Fruit fly (Drosophila melanogaster) whole organism, embryonic: ENCODE measurements around the gene KdelR.

ENCODE experiments used
- Aef1 ChIP-seq: fragments of 200-800 bp; sonication (Bioruptor generic); IDR thresholded peaks from 3 replicates; pipeline ENCODE4 v1.3.6; 2022; ENCODE audit warnings: missing biosample characterization, missing genetic modification characterization
- Blimp-1 ChIP-seq: fragments of 200-800 bp; sonication (Bioruptor generic); optimal IDR thresholded peaks from 3 replicates; lab custom pipeline; 2018; ENCODE audit warnings: missing biosample characterization, missing genetic modification characterization, mild to moderate bottlenecking, moderate library complexity, missing genetic modification reagents
- CG10366 ChIP-seq: fragments of 200-800 bp; sonication (Bioruptor generic); IDR thresholded peaks from 2 replicates; pipeline ENCODE4 v1.3.6; 2022; ENCODE audit warnings: missing biosample characterization, missing genetic modification characterization
- CG10979 ChIP-seq: fragments of 200-800 bp; sonication (Bioruptor generic); optimal IDR thresholded peaks from 2 replicates; lab custom pipeline; 2018; ENCODE audit warnings: missing biosample characterization, mild to moderate bottlenecking, missing genetic modification characterization, moderate library complexity
- CG11696 ChIP-seq: fragments of 200-800 bp; sonication (Bioruptor generic); IDR thresholded peaks from 2 replicates; pipeline ENCODE4 v1.3.6; 2022; ENCODE audit warnings: missing biosample characterization, missing genetic modification characterization
- CG30020 ChIP-seq: fragments of 200-800 bp; optimal IDR thresholded peaks from 2 replicates; lab custom pipeline; 2019; ENCODE audit warnings: missing biosample characterization, mild to moderate bottlenecking, missing genetic modification characterization, moderate library complexity
- CG30403 ChIP-seq: fragments of 200-800 bp; sonication (Bioruptor generic); optimal IDR thresholded peaks from 3 replicates; lab custom pipeline; 2016; ENCODE audit warnings: missing biosample characterization, missing genetic modification characterization
- CG32767 ChIP-seq: fragments of 200-800 bp; sonication (Bioruptor generic); IDR thresholded peaks from 2 replicates; pipeline ENCODE4 v1.3.6; 2022; ENCODE audit warnings: missing biosample characterization, missing genetic modification characterization
- CG34224 ChIP-seq: fragments of 200-800 bp; sonication (Bioruptor generic); IDR thresholded peaks from 3 replicates; pipeline ENCODE4 v1.3.6; 2022; ENCODE audit warnings: missing biosample characterization, missing genetic modification characterization; ENCODE audit not compliant: partially characterized antibody
- CG6175 ChIP-seq: fragments of 200-800 bp; sonication (Bioruptor generic); IDR thresholded peaks from 3 replicates; pipeline ENCODE4 v1.3.6; 2022; ENCODE audit warnings: missing biosample characterization, missing genetic modification characterization
- CG6654 ChIP-seq: fragments of 200-800 bp; sonication (Bioruptor generic); optimal IDR thresholded peaks from 2 replicates; lab custom pipeline; 2017; ENCODE audit warnings: missing biosample characterization, mild to moderate bottlenecking, missing genetic modification characterization
- CG9609 ChIP-seq: fragments of 200-800 bp; sonication (Bioruptor generic); optimal IDR thresholded peaks from 3 replicates; lab custom pipeline; 2016; ENCODE audit warnings: missing biosample characterization, missing genetic modification characterization
- CTCF ChIP-seq: fragments of 200-800 bp; sonication (Bioruptor generic); optimal IDR thresholded peaks from 2 replicates; lab custom pipeline; 2017; ENCODE audit warnings: missing biosample characterization, mild to moderate bottlenecking, missing genetic modification characterization, moderate library complexity
- Camta ChIP-seq: fragments of 200-800 bp; sonication (Bioruptor generic); optimal IDR thresholded peaks from 2 replicates; lab custom pipeline; 2016; ENCODE audit warnings: missing biosample characterization, missing genetic modification characterization
- D ChIP-seq, 2 experiments: fragments of 200-800 bp in 1 of 2; fragments of >200 bp in 1 of 2; sonication (Bioruptor generic) in 1 of 2; optimal IDR thresholded peaks; 2 replicates in 1 of 2; 3 replicates in 1 of 2; lab custom pipeline; 2017; ENCODE audit warnings: mild to moderate bottlenecking in 1 of 2, missing biosample characterization in 1 of 2, missing genetic modification characterization in 1 of 2, missing genetic modification reagents in 1 of 2
- Doc2 ChIP-seq: fragments of 200-800 bp; sonication (Bioruptor generic); IDR thresholded peaks from 2 replicates; pipeline ENCODE4 v1.3.6; 2022; ENCODE audit warnings: missing biosample characterization, missing genetic modification characterization
- Dp ChIP-seq: fragments of 200-800 bp; sonication (Bioruptor generic); optimal IDR thresholded peaks from 2 replicates; lab custom pipeline; 2018; ENCODE audit warnings: missing biosample characterization, mild to moderate bottlenecking, missing genetic modification characterization, moderate library complexity
- Fer1 ChIP-seq: fragments of 200-800 bp; sonication (Bioruptor generic); optimal IDR thresholded peaks from 2 replicates; lab custom pipeline; 2017; ENCODE audit warnings: missing biosample characterization, mild to moderate bottlenecking, missing genetic modification characterization
- Fer3 ChIP-seq: fragments of 200-800 bp; sonication (Bioruptor generic); optimal IDR thresholded peaks from 2 replicates; lab custom pipeline; 2018; ENCODE audit warnings: missing biosample characterization, mild to moderate bottlenecking, missing genetic modification characterization, moderate library complexity
- H15 ChIP-seq: fragments of 200-800 bp; sonication (Bioruptor generic); IDR thresholded peaks from 3 replicates; pipeline ENCODE4 v1.3.6; 2022; ENCODE audit warnings: missing biosample characterization, missing genetic modification characterization
- Lpt ChIP-seq: fragments of >200 bp; optimal IDR thresholded peaks from 2 replicates; lab custom pipeline; 2018; ENCODE audit warnings: missing biosample characterization, missing genetic modification characterization
- MBD-R2 ChIP-seq: fragments of 200-800 bp; sonication (Bioruptor generic); IDR thresholded peaks from 2 replicates; pipeline ENCODE4 v1.3.6; 2022; ENCODE audit warnings: missing biosample characterization, missing genetic modification characterization
- Mad ChIP-seq: fragments of 200-800 bp; sonication (Bioruptor generic); optimal IDR thresholded peaks from 2 replicates; lab custom pipeline; 2016; ENCODE audit warnings: missing biosample characterization, missing genetic modification characterization
- NFAT ChIP-seq: fragments of 200-800 bp; sonication (Bioruptor generic); IDR thresholded peaks from 2 replicates; pipeline ENCODE4 v1.3.6; 2022; ENCODE audit warnings: missing biosample characterization, missing genetic modification characterization
- NK7.1 ChIP-seq: fragments of 200-800 bp; sonication (Bioruptor generic); optimal IDR thresholded peaks from 3 replicates; lab custom pipeline; 2016; ENCODE audit warnings: missing biosample characterization, missing genetic modification characterization
- Nf-YB ChIP-seq: fragments of 200-800 bp; sonication (Bioruptor generic); optimal IDR thresholded peaks from 3 replicates; lab custom pipeline; 2019; ENCODE audit warnings: missing biosample characterization, mild to moderate bottlenecking, missing genetic modification characterization, moderate library complexity
- Optix ChIP-seq: fragments of 200-800 bp; sonication (Bioruptor generic); IDR thresholded peaks from 3 replicates; pipeline ENCODE4 v1.3.6; 2022; ENCODE audit warnings: missing biosample characterization, missing genetic modification characterization
- PHDP ChIP-seq: fragments of 200-800 bp; sonication (Bioruptor generic); optimal IDR thresholded peaks from 3 replicates; lab custom pipeline; 2018; ENCODE audit warnings: missing biosample characterization, mild to moderate bottlenecking, missing genetic modification characterization, moderate library complexity
- Rx ChIP-seq: fragments of 200-800 bp; sonication (Bioruptor generic); IDR thresholded peaks from 2 replicates; pipeline ENCODE4 v1.3.6; 2022; ENCODE audit warnings: missing biosample characterization, missing genetic modification characterization
- Scr ChIP-seq: fragments of 200-800 bp; sonication (Bioruptor generic); IDR thresholded peaks from 2 replicates; pipeline ENCODE4 v1.3.6; 2022; ENCODE audit warnings: missing biosample characterization, missing genetic modification characterization; ENCODE audit not compliant: partially characterized antibody
- Side ChIP-seq: fragments of 200-800 bp; sonication (Bioruptor generic); optimal IDR thresholded peaks from 2 replicates; lab custom pipeline; 2016; ENCODE audit warnings: missing biosample characterization, missing genetic modification characterization
- Sox102F ChIP-seq: fragments of 200-800 bp; sonication (Bioruptor generic); optimal IDR thresholded peaks from 2 replicates; lab custom pipeline; 2018; ENCODE audit warnings: missing biosample characterization, mild to moderate bottlenecking, missing genetic modification characterization, moderate library complexity
- Spps ChIP-seq: fragments of 200-800 bp; sonication (Bioruptor generic); optimal IDR thresholded peaks from 2 replicates; lab custom pipeline; 2018; ENCODE audit warnings: missing biosample characterization, mild to moderate bottlenecking, missing genetic modification characterization
- Usf ChIP-seq: fragments of 200-800 bp; sonication (Bioruptor generic); optimal IDR thresholded peaks from 2 replicates; lab custom pipeline; 2017; ENCODE audit warnings: missing genotype, missing biosample characterization, missing genetic modification characterization
- bab2 ChIP-seq: fragments of 200-800 bp; sonication (Bioruptor generic); optimal IDR thresholded peaks from 2 replicates; lab custom pipeline; 2016; ENCODE audit warnings: missing biosample characterization, missing genetic modification characterization
- crc ChIP-seq: fragments of 200-800 bp; sonication (Bioruptor generic); optimal IDR thresholded peaks from 2 replicates; lab custom pipeline; 2016; ENCODE audit warnings: missing biosample characterization, missing genetic modification characterization
- dimm ChIP-seq: fragments of 200-800 bp; sonication (Bioruptor generic); IDR thresholded peaks from 2 replicates; pipeline ENCODE4 v1.3.6; 2022; ENCODE audit warnings: missing biosample characterization, missing genetic modification characterization
- fu2 ChIP-seq: fragments of 200-800 bp; sonication (Bioruptor generic); optimal IDR thresholded peaks from 2 replicates; lab custom pipeline; 2016; ENCODE audit warnings: missing biosample characterization, missing genetic modification characterization
- gfzf ChIP-seq: fragments of 200-800 bp; sonication (Bioruptor generic); optimal IDR thresholded peaks from 2 replicates; lab custom pipeline; 2016; ENCODE audit warnings: missing biosample characterization, mild to moderate bottlenecking, missing genetic modification characterization, moderate library complexity
- h ChIP-seq: fragments of >200 bp; optimal IDR thresholded peaks from 2 replicates; lab custom pipeline; 2017
- hb ChIP-seq: fragments of 200-800 bp; sonication (Bioruptor generic); IDR thresholded peaks from 3 replicates; pipeline ENCODE4 v1.3.6; 2022; ENCODE audit warnings: missing biosample characterization, missing genetic modification characterization; ENCODE audit not compliant: partially characterized antibody
- jigr1 ChIP-seq: fragments of 200-800 bp; sonication (Bioruptor generic); IDR thresholded peaks from 3 replicates; pipeline ENCODE4 v1.3.6; 2022; ENCODE audit warnings: missing biosample characterization, missing genetic modification characterization
- luna ChIP-seq: fragments of 200-800 bp; sonication (Bioruptor generic); optimal IDR thresholded peaks from 2 replicates; lab custom pipeline; 2016; ENCODE audit warnings: missing biosample characterization, missing genetic modification characterization
- mld ChIP-seq: fragments of 200-800 bp; sonication (Bioruptor generic); IDR thresholded peaks from 3 replicates; pipeline ENCODE4 v1.3.6; 2022; ENCODE audit warnings: missing biosample characterization, missing genetic modification characterization; ENCODE audit not compliant: partially characterized antibody
- org-1 ChIP-seq: fragments of 200-800 bp; sonication (Bioruptor generic); optimal IDR thresholded peaks from 2 replicates; lab custom pipeline; 2017; ENCODE audit warnings: missing biosample characterization, missing genetic modification characterization
- otp ChIP-seq: fragments of 200-800 bp; sonication (Bioruptor generic); IDR thresholded peaks from 3 replicates; pipeline ENCODE4, ENCODE4 v1.3.6; 2022; ENCODE audit warnings: missing biosample characterization, missing genetic modification characterization
- p53 ChIP-seq: fragments of 200-800 bp; sonication (Bioruptor generic); optimal IDR thresholded peaks from 2 replicates; lab custom pipeline; 2016; ENCODE audit warnings: missing biosample characterization, missing genetic modification characterization
- psq ChIP-seq: fragments of 200-800 bp; sonication (Bioruptor generic); optimal IDR thresholded peaks from 2 replicates; lab custom pipeline; 2017; ENCODE audit warnings: missing biosample characterization, missing genetic modification characterization
- sens ChIP-seq: fragments of 200-800 bp; sonication (Bioruptor generic); peaks from one replicate; lab custom pipeline; 2016; ENCODE audit warnings: missing biosample characterization, missing genetic modification characterization
- sima ChIP-seq: fragments of 200-800 bp; sonication (Bioruptor generic); optimal IDR thresholded peaks from 2 replicates; lab custom pipeline; 2016; ENCODE audit warnings: missing biosample characterization, missing genetic modification characterization
- sisA ChIP-seq: fragments of 200-800 bp; sonication (Bioruptor generic); IDR thresholded peaks from 2 replicates; pipeline ENCODE4 v1.3.6; 2022; ENCODE audit warnings: missing biosample characterization, missing genetic modification characterization
- ttk ChIP-seq: fragments of 200-800 bp; sonication (Bioruptor generic); IDR thresholded peaks from 2 replicates; pipeline ENCODE4 v2.1.2; 2022; ENCODE audit warnings: missing biosample characterization, missing genetic modification characterization
- tx ChIP-seq: fragments of 200-800 bp; sonication (Bioruptor generic); optimal IDR thresholded peaks from 2 replicates; lab custom pipeline; 2016; ENCODE audit warnings: missing biosample characterization, missing genetic modification characterization

KdelR gene

DNA sequence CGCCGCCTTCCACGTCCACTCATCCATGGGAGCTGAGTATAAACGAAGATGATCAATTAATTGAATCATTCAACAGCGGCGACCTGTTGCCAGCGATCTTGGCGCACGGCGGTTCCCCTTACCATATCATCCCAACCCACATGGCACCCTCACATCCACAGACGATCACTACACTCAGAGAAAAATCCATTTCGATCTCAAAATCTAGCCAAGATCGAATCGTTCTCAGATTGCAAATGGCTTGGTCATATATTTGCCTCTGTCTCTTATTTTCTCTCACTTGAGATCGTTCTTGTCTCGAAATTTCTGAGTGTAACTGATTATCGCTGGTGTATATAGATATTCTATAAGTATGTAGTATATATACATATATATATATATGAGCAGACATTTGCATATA, 41.7 kb downstream of the KdelR start (continued):
- TF ChIP-seq D (optimal IDR thresholded peaks at IDR 0.05; lab: Kevin White, UChicago) (no peak), D (GFP tag; optimal IDR thresholded peaks at IDR 0.05; lab: Kevin White, UChicago) (peak; percentile 26), Dp (no peak), CG6175 (GFP tag; lab: Robert Waterston, UW) (no peak), CG10979 (peak; percentile 44), ttk (GFP tag; lab: Robert Waterston, UW) (peak; percentile 51), Rx (GFP tag; lab: Robert Waterston, UW) (0 out of 2 replicates have a peak, but pooled peaks have one; percentile 39), Scr (GFP tag; lab: Robert Waterston, UW) (no peak), hb (GFP tag; lab: Robert Waterston, UW) (no peak), PHDP (peak; percentile 59), Nf-YB (no peak), fu2 (GFP tag; lab: Kevin White, UChicago) (no peak), NK7.1 (GFP tag; lab: Kevin White, UChicago) (no peak), CG10366 (peak; percentile 40), Fer1 (GFP tag; lab: Kevin White, UChicago) (peak; percentile 63), otp (GFP tag; lab: Robert Waterston, UW) (peak; percentile 26; the same call in 1 of the 3 replicates), org-1 (GFP tag; lab: Kevin White, UChicago) (peak; percentile 20), gfzf (GFP tag; lab: Kevin White, UChicago) (no peak), CG30020 (tag; lab: Kevin White, UChicago) (no peak), CG32767 (GFP tag; lab: Robert Waterston, UW) (no peak), luna (GFP tag; lab: Kevin White, UChicago) (no peak), mld (GFP tag; lab: Robert Waterston, UW) (no peak), Spps (tag; lab: Kevin White, UChicago) (no peak), Doc2 (GFP tag; lab: Robert Waterston, UW) (no peak), jigr1 (GFP tag; lab: Robert Waterston, UW) (no peak), p53 (no peak), CG30403 (peak; percentile 59), sima (GFP tag; lab: Kevin White, UChicago) (no peak), Optix (GFP tag; lab: Robert Waterston, UW) (0 out of 3 replicates have a peak, but pooled peaks have one; percentile 46), Camta (GFP tag; lab: Kevin White, UChicago) (no peak), Usf (GFP tag; lab: Kevin White, UChicago) (no peak), dimm (GFP tag; lab: Robert Waterston, UW) (no peak), CTCF (GFP tag; lab: Kevin White, UChicago) (no peak), psq (GFP tag; lab: Kevin White, UChicago) (no peak), Aef1 (GFP tag; lab: Robert Waterston, UW) (peak; percentile 63), CG34224 (no peak), h (lab: Kevin White, UChicago) (no peak), tx (GFP tag; lab: Kevin White, UChicago) (no peak), CG9609 (GFP tag; lab: Kevin White, UChicago) (no peak), H15 (GFP tag; lab: Robert Waterston, UW) (peak; percentile 50; the same call in 1 of the 3 replicates), CG6654 (peak; percentile 15), crc (GFP tag; lab: Kevin White, UChicago) (no peak), Fer3 (tag; lab: Kevin White, UChicago) (peak; percentile 69), Blimp-1 (GFP tag; lab: Kevin White, UChicago) (peak; percentile 59), Lpt (no peak), Mad (GFP tag; lab: Kevin White, UChicago) (peak; percentile 11), bab2 (GFP tag; lab: Kevin White, UChicago) (peak; percentile 26), sens (GFP tag; lab: Kevin White, UChicago) (peak; percentile 63), CG11696 (GFP tag; lab: Robert Waterston, UW) (no peak), sisA (GFP tag; lab: Robert Waterston, UW) (peak; percentile 56), NFAT (GFP tag; lab: Robert Waterston, UW) (peak; percentile 78), Sox102F (GFP tag; lab: Kevin White, UChicago) (peak; percentile 65), MBD-R2 (GFP tag; lab: Robert Waterston, UW) (no peak), Side (GFP tag; lab: Kevin White, UChicago) (no peak)
